Fruit fly (Drosophila melanogaster) whole organism, prepupa: ENCODE results near the gene Ppt1.
A peak's percentile ranks its signal among the peaks of the same experiment; 100 is the strongest.

Source experiments
- Blimp-1 ChIP-seq: fragments of 200-800 bp; sonication (Bioruptor generic); optimal IDR thresholded peaks from 3 replicates; lab custom pipeline; 2017; ENCODE audit warnings: missing biosample characterization, missing genetic modification characterization, mild to moderate bottlenecking, moderate library complexity, missing genetic modification reagents
- CG10631 ChIP-seq: fragments of 200-800 bp; sonication (Bioruptor generic); optimal IDR thresholded peaks from 2 replicates; lab custom pipeline; 2016; ENCODE audit warnings: missing biosample characterization, missing genetic modification characterization
- CG11762 ChIP-seq: fragments of 200-800 bp; sonication (Bioruptor generic); optimal IDR thresholded peaks from 3 replicates; lab custom pipeline; 2016; ENCODE audit warnings: missing biosample characterization, missing genetic modification characterization; ENCODE audit not compliant: insufficient read depth
- CG11902 ChIP-seq: fragments of 200-800 bp; sonication (Bioruptor generic); optimal IDR thresholded peaks from 3 replicates; lab custom pipeline; 2016; ENCODE audit warnings: missing biosample characterization, missing genetic modification characterization
- CG1621 ChIP-seq: fragments of 200-800 bp; sonication (Bioruptor generic); optimal IDR thresholded peaks from 3 replicates; lab custom pipeline; 2018; ENCODE audit warnings: missing biosample characterization, mild to moderate bottlenecking, missing genetic modification characterization
- CG16779 ChIP-seq: fragments of 200-800 bp; sonication (Bioruptor generic); optimal IDR thresholded peaks from 3 replicates; lab custom pipeline; 2017; ENCODE audit warnings: missing biosample characterization, mild to moderate bottlenecking, missing genetic modification characterization
- CG3032 ChIP-seq: fragments of 200-800 bp; optimal IDR thresholded peaks from 2 replicates; lab custom pipeline; 2019; ENCODE audit warnings: missing biosample characterization, mild to moderate bottlenecking, missing genetic modification characterization, moderate library complexity
- CG32006 ChIP-seq: fragments of 200-800 bp; sonication (Bioruptor generic); optimal IDR thresholded peaks from 3 replicates; lab custom pipeline; 2017; ENCODE audit warnings: missing biosample characterization, mild to moderate bottlenecking, missing genetic modification characterization
- CG34406 ChIP-seq: fragments of 200-800 bp; sonication (Bioruptor generic); optimal IDR thresholded peaks from 3 replicates; lab custom pipeline; 2016; ENCODE audit warnings: missing biosample characterization, missing genetic modification characterization
- CG3919 ChIP-seq: fragments of 200-800 bp; sonication (Bioruptor generic); optimal IDR thresholded peaks from 3 replicates; lab custom pipeline; 2016; ENCODE audit warnings: missing biosample characterization, missing genetic modification characterization
- CG4318 ChIP-seq: fragments of 200-800 bp; sonication (Bioruptor generic); optimal IDR thresholded peaks from 3 replicates; lab custom pipeline; 2017; ENCODE audit warnings: missing biosample characterization, mild to moderate bottlenecking, missing genetic modification characterization
- CG6792 ChIP-seq: fragments of 200-800 bp; sonication (Bioruptor generic); optimal IDR thresholded peaks from 3 replicates; lab custom pipeline; 2016; ENCODE audit warnings: missing biosample characterization, missing genetic modification characterization
- CG6808 ChIP-seq: fragments of 200-800 bp; sonication (Bioruptor generic); optimal IDR thresholded peaks from 3 replicates; lab custom pipeline; 2017; ENCODE audit warnings: missing biosample characterization, missing genetic modification characterization, mild to moderate bottlenecking, moderate library complexity, missing genetic modification reagents
- CG7368 ChIP-seq: fragments of 200-800 bp; sonication (Bioruptor generic); optimal IDR thresholded peaks from 3 replicates; lab custom pipeline; 2016; ENCODE audit warnings: missing biosample characterization, missing genetic modification characterization
- CG8319 ChIP-seq: fragments of 200-800 bp; sonication (Bioruptor generic); optimal IDR thresholded peaks from 3 replicates; lab custom pipeline; 2016; ENCODE audit warnings: missing biosample characterization, missing genetic modification characterization
- CG8632 ChIP-seq: fragments of 200-800 bp; sonication (Bioruptor generic); optimal IDR thresholded peaks from 3 replicates; lab custom pipeline; 2016; ENCODE audit warnings: missing biosample characterization, missing genetic modification characterization
- CG9139 ChIP-seq: fragments of 200-800 bp; sonication (Bioruptor generic); optimal IDR thresholded peaks from 3 replicates; lab custom pipeline; 2017; ENCODE audit warnings: missing biosample characterization, mild to moderate bottlenecking, missing genetic modification characterization
- Eip75B ChIP-seq: fragments of 200-800 bp; sonication (Bioruptor generic); optimal IDR thresholded peaks from 3 replicates; lab custom pipeline; 2016; ENCODE audit warnings: missing biosample characterization, missing genetic modification characterization
- Eip78C ChIP-seq: fragments of 200-800 bp; sonication (Bioruptor generic); peaks from one replicate; lab custom pipeline; 2016; ENCODE audit warnings: missing biosample characterization, missing genetic modification characterization
- Eip93F ChIP-seq: fragments of 200-800 bp; sonication (Bioruptor generic); optimal IDR thresholded peaks from 2 replicates; lab custom pipeline; 2016; ENCODE audit warnings: missing biosample characterization, mild to moderate bottlenecking, missing genetic modification characterization
- Ets21C ChIP-seq: fragments of 200-800 bp; sonication (Bioruptor generic); optimal IDR thresholded peaks from 3 replicates; lab custom pipeline; 2016; ENCODE audit warnings: missing biosample characterization, missing genetic modification characterization
- Gug ChIP-seq: fragments of 200-800 bp; sonication (Bioruptor generic); IDR thresholded peaks from 2 replicates; pipeline ENCODE4 v1.3.6; 2022; ENCODE audit warnings: missing biosample characterization, missing genetic modification characterization
- Hr38 ChIP-seq: sonication (Bioruptor generic); optimal IDR thresholded peaks from 2 replicates; lab custom pipeline; 2016; ENCODE audit warnings: missing biosample characterization, missing genetic modification characterization
- Hr4 ChIP-seq: fragments of 200-800 bp; sonication (Bioruptor generic); optimal IDR thresholded peaks from 3 replicates; lab custom pipeline; 2016; ENCODE audit warnings: missing biosample characterization, missing genetic modification characterization
- Met ChIP-seq: fragments of 200-800 bp; sonication (Bioruptor generic); optimal IDR thresholded peaks from 3 replicates; lab custom pipeline; 2016; ENCODE audit warnings: missing biosample characterization, missing genetic modification characterization
- Smox ChIP-seq: fragments of 200-800 bp; sonication (Bioruptor generic); optimal IDR thresholded peaks from 3 replicates; lab custom pipeline; 2016; ENCODE audit warnings: missing biosample characterization, missing genetic modification characterization
- Sox15 ChIP-seq: fragments of 200-800 bp; sonication (Bioruptor generic); optimal IDR thresholded peaks from 3 replicates; lab custom pipeline; 2016; ENCODE audit warnings: missing biosample characterization, missing genetic modification characterization
- achi ChIP-seq: fragments of 200-800 bp; sonication (Bioruptor generic); optimal IDR thresholded peaks from 3 replicates; lab custom pipeline; 2016; ENCODE audit warnings: missing biosample characterization, missing genetic modification characterization
- acj6 ChIP-seq: fragments of 200-800 bp; sonication (Bioruptor generic); optimal IDR thresholded peaks from 3 replicates; lab custom pipeline; 2016; ENCODE audit warnings: missing biosample characterization, missing genetic modification characterization
- cyc ChIP-seq: fragments of 200-800 bp; sonication (Bioruptor generic); optimal IDR thresholded peaks from 3 replicates; lab custom pipeline; 2016; ENCODE audit warnings: missing biosample characterization, missing genetic modification characterization
- dac ChIP-seq: fragments of 200-800 bp; sonication (Bioruptor generic); optimal IDR thresholded peaks from 2 replicates; lab custom pipeline; 2017; ENCODE audit warnings: missing biosample characterization, mild to moderate bottlenecking, missing genetic modification characterization
- dsx ChIP-seq: fragments of 200-800 bp; optimal IDR thresholded peaks from 3 replicates; lab custom pipeline; 2019; ENCODE audit warnings: missing biosample characterization, mild to moderate bottlenecking, missing genetic modification characterization, moderate library complexity; ENCODE audit not compliant: poor library complexity, severe bottlenecking
- eg ChIP-seq: fragments of 200-800 bp; sonication (Bioruptor generic); IDR thresholded peaks from 3 replicates; pipeline ENCODE4 v1.3.6; 2022; ENCODE audit warnings: missing biosample characterization, missing genetic modification characterization
- fd59A ChIP-seq: fragments of 200-800 bp; sonication (Bioruptor generic); optimal IDR thresholded peaks from 2 replicates; lab custom pipeline; 2017; ENCODE audit warnings: missing biosample characterization, mild to moderate bottlenecking, missing genetic modification characterization, missing genetic modification reagents
- lz ChIP-seq: fragments of 200-800 bp; sonication (Bioruptor generic); optimal IDR thresholded peaks from 3 replicates; lab custom pipeline; 2016; ENCODE audit warnings: missing biosample characterization, missing genetic modification characterization
- net ChIP-seq: fragments of 200-800 bp; sonication (Bioruptor generic); optimal IDR thresholded peaks from 3 replicates; lab custom pipeline; 2016; ENCODE audit warnings: missing biosample characterization, missing genetic modification characterization
- salr ChIP-seq, 2 experiments: fragments of 200-800 bp; sonication (Bioruptor generic); optimal IDR thresholded peaks; 3 replicates each; lab custom pipeline; 2016 to 2018; ENCODE audit warnings: missing biosample characterization in 2 of 2, missing genetic modification characterization in 2 of 2, mild to moderate bottlenecking in 1 of 2
- spab ChIP-seq: fragments of 200-800 bp; sonication (Bioruptor generic); optimal IDR thresholded peaks from 2 replicates; lab custom pipeline; 2017; ENCODE audit warnings: missing biosample characterization, mild to moderate bottlenecking, missing genetic modification characterization, missing genetic modification reagents
- ss ChIP-seq, 2 experiments: fragments of 200-800 bp; sonication (Bioruptor generic); optimal IDR thresholded peaks; 2 replicates in 1 of 2; 3 replicates in 1 of 2; lab custom pipeline; 2017 to 2018; ENCODE audit warnings: mild to moderate bottlenecking in 2 of 2, missing biosample characterization in 2 of 2, missing genetic modification characterization in 2 of 2, moderate library complexity in 1 of 2
- svp ChIP-seq: fragments of 200-800 bp; sonication (Bioruptor generic); peaks from one replicate; lab custom pipeline; 2016; ENCODE audit warnings: missing biosample characterization, missing genetic modification characterization
- topi ChIP-seq: fragments of 200-800 bp; sonication (Bioruptor generic); optimal IDR thresholded peaks from 3 replicates; lab custom pipeline; 2016; ENCODE audit warnings: missing biosample characterization, missing genetic modification characterization
- vri ChIP-seq: fragments of 200-800 bp; sonication (Bioruptor generic); optimal IDR thresholded peaks from 3 replicates; lab custom pipeline; 2016; ENCODE audit warnings: missing biosample characterization, mild to moderate bottlenecking, missing genetic modification characterization

Gene Ppt1

dm6 chrX:8730306-8730705 is 40.3 kb upstream of the Ppt1 start (continued):
- TF ChIP-seq vri (GFP tag; lab: Kevin White, UChicago) (peak; percentile 39), CG4318 (GFP tag; lab: Kevin White, UChicago) (no peak), spab (peak; percentile 45), CG11762 (GFP tag; lab: Kevin White, UChicago) (no peak), Blimp-1 (peak; percentile 1), topi (peak; percentile 58), salr (GFP tag; optimal IDR thresholded peaks at IDR 0.05; lab: Kevin White, UChicago) (peak in 1 of 2 experiments; percentile 30), dac (GFP tag; lab: Kevin White, UChicago) (no peak), lz (GFP tag; lab: Kevin White, UChicago) (peak; percentile 56), Eip78C (GFP tag; lab: Kevin White, UChicago) (peak; percentile 84)

- TF ChIP-seq CG32006, result no peak
- no peak for TF ChIP-seq CG11902 (GFP tag; lab: Kevin White, UChicago)
- TF ChIP-seq Ets21C (GFP tag; lab: Kevin White, UChicago), result no peak
- TF ChIP-seq Met (GFP tag; lab: Kevin White, UChicago), result no peak
- TF ChIP-seq vri (GFP tag; lab: Kevin White, UChicago), result no peak
- peak; percentile 29 for TF ChIP-seq svp (GFP tag; lab: Kevin White, UChicago)
- TF ChIP-seq CG9139 (GFP tag; lab: Kevin White, UChicago), result no peak
- no peak for TF ChIP-seq CG6792 (GFP tag; lab: Kevin White, UChicago)
- TF ChIP-seq Eip78C (GFP tag; lab: Kevin White, UChicago), result peak; percentile 12
Measured at dm6 chrX:8728030-8728429, 38.0 kb upstream of the Ppt1 start.

- TF ChIP-seq CG3032 (tag; lab: Kevin White, UChicago) (no peak), fd59A (no peak), CG1621 (tag; lab: Kevin White, UChicago) (no peak), vri (GFP tag; lab: Kevin White, UChicago) (no peak), svp (GFP tag; lab: Kevin White, UChicago) (no peak), Met (GFP tag; lab: Kevin White, UChicago) (no peak), topi (no peak), dsx (no peak), spab (no peak), CG8632 (GFP tag; lab: Kevin White, UChicago) (no peak), net (GFP tag; lab: Kevin White, UChicago) (no peak), CG7368 (GFP tag; lab: Kevin White, UChicago) (no peak), CG11902 (GFP tag; lab: Kevin White, UChicago) (no peak), eg (GFP tag; lab: Robert Waterston, UW) (no peak), Hr4 (GFP tag; lab: Kevin White, UChicago) (no peak), CG34406 (no peak), Eip75B (GFP tag; lab: Kevin White, UChicago) (no peak), CG10631 (no peak), Blimp-1 (no peak), CG16779 (tag; lab: Kevin White, UChicago) (no peak)
Measured at dm6 chrX:8726816-8727215, 36.8 kb upstream of the Ppt1 start.

dm6 chrX:8725238-8725637 is 35.2 kb upstream of the Ppt1 start:
- TF ChIP-seq CG8319 (GFP tag; lab: Kevin White, UChicago), result no peak
- TF ChIP-seq Met (GFP tag; lab: Kevin White, UChicago), result no peak
- no peak for TF ChIP-seq CG6808 (GFP tag; lab: Kevin White, UChicago)
- no peak for TF ChIP-seq CG10631
- TF ChIP-seq acj6, result no peak
- no peak for TF ChIP-seq ss (GFP tag; optimal IDR thresholded peaks at IDR 0.05; lab: Kevin White, UChicago)
- no peak for TF ChIP-seq CG11902 (GFP tag; lab: Kevin White, UChicago)
- TF ChIP-seq Eip75B (GFP tag; lab: Kevin White, UChicago), result no peak
- no peak for TF ChIP-seq CG32006
- TF ChIP-seq Hr38 (GFP tag; lab: Kevin White, UChicago), result no peak
- TF ChIP-seq achi (GFP tag; lab: Kevin White, UChicago), result no peak
- TF ChIP-seq svp (GFP tag; lab: Kevin White, UChicago), result no peak
- TF ChIP-seq cyc (GFP tag; lab: Kevin White, UChicago), result no peak
- TF ChIP-seq Gug (GFP tag; lab: Robert Waterston, UW), result no peak
- TF ChIP-seq CG3919, result no peak
- no peak for TF ChIP-seq fd59A
- no peak for TF ChIP-seq Smox
- no peak for TF ChIP-seq Eip93F (GFP tag; lab: Kevin White, UChicago)
- no peak for TF ChIP-seq Sox15 (GFP tag; lab: Kevin White, UChicago)
